Worm (Caenorhabditis elegans) whole organism, early embryonic: ENCODE data around the gene nft-1.

ENCODE experiments used
- F13C5.2 ChIP-seq: sonication (generic microtip); optimal IDR thresholded peaks from 2 replicates; lab custom pipeline; 2017; ENCODE audit warnings: mild to moderate bottlenecking, missing genetic modification characterization, inconsistent platforms, missing compliant biosample characterization
- aly-1 ChIP-seq: sonication (generic microtip); optimal IDR thresholded peaks from 2 replicates; lab custom pipeline; 2016; ENCODE audit warnings: missing genetic modification characterization, missing compliant biosample characterization
- ama-1 ChIP-seq: fragments of 150-350 bp; optimal IDR thresholded peaks from 2 replicates; lab custom pipeline; 2014
- ceh-13 ChIP-seq: fragments of 200-800 bp; sonication (Bioruptor generic); optimal IDR thresholded peaks from 2 replicates; lab custom pipeline; 2018; ENCODE audit warnings: mild to moderate bottlenecking, missing genetic modification characterization, missing compliant biosample characterization
- ets-7 ChIP-seq: sonication (generic microtip); optimal IDR thresholded peaks from 2 replicates; lab custom pipeline; 2016; ENCODE audit warnings: missing genotype, missing genetic modification characterization, missing compliant biosample characterization
- flt-1 ChIP-seq: fragments of 200-800 bp; sonication (Bioruptor generic); IDR thresholded peaks from 2 replicates; pipeline ENCODE4 v1.3.6; 2022; ENCODE audit warnings: missing genetic modification characterization, missing compliant biosample characterization
- hmbx-1 ChIP-seq: sonication (generic microtip); optimal IDR thresholded peaks from 2 replicates; lab custom pipeline; 2016; ENCODE audit warnings: mild to moderate bottlenecking, missing genetic modification characterization, missing compliant biosample characterization
- hnd-1 ChIP-seq: sonication (generic microtip); optimal IDR thresholded peaks from 2 replicates; lab custom pipeline; 2016; ENCODE audit warnings: missing genetic modification characterization, missing compliant biosample characterization
- scrt-1 ChIP-seq: fragments of 200-800 bp; sonication (Bioruptor generic); IDR thresholded peaks from 2 replicates; pipeline ENCODE4 v1.3.6; 2022; ENCODE audit warnings: missing genetic modification characterization, missing compliant biosample characterization
- sea-1 ChIP-seq: fragments of 200-800 bp; sonication (Bioruptor generic); conservative IDR thresholded peaks from 2 replicates; pipeline ENCODE4 v1.3.6; 2022; ENCODE audit warnings: missing genetic modification characterization, missing compliant biosample characterization
- tbx-11 ChIP-seq: fragments of 200-800 bp; sonication (Bioruptor generic); IDR thresholded peaks from 2 replicates; pipeline ENCODE4 v1.3.6; 2022; ENCODE audit warnings: missing genetic modification characterization, missing compliant biosample characterization
- tbx-37 ChIP-seq: fragments of 200-800 bp; sonication (Bioruptor generic); conservative IDR thresholded peaks from 2 replicates; pipeline ENCODE4 v1.3.6; 2022; ENCODE audit warnings: missing genetic modification reagents, missing genetic modification characterization, missing compliant biosample characterization

DNA sequence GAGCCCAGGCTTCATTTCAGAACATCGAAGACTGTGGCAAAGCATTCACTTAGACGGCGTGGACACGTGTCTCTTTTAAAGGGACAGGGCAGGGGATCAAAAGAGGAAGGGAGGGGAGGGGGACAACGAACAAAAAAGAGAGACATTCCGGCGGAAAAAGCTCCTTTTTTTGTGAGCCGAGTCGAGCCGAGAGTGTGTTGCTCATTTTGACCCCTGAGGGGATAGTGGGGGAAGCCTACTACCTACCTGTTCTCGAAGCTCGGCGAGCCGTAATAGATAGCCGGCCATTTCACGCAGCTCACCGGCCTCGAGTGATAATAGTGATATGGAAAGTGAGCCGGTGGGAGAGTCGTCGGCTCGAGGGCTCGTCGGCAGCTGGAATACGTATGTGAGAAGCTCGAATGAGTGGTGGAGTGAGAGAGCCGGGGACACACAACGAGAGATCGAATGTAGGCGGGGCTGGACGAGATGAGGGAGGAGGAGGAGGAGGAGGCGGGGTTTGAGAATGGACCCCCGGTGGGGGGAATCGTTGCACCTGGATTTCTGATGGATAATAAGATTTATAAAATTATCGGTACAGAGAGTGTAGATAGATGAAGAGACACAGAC lies 13.1 kb downstream of the nft-1 start:
- TF ChIP-seq scrt-1 (GFP tag; lab: Robert Waterston, UW): no peak
- TF ChIP-seq hmbx-1 (tag; lab: Kevin White, UChicago): no peak
- no peak for TF ChIP-seq F13C5.2 (tag; lab: Kevin White, UChicago)
- TF ChIP-seq hnd-1 (tag; lab: Kevin White, UChicago): no peak
- TF ChIP-seq aly-1 (tag; lab: Kevin White, UChicago): no peak
- TF ChIP-seq sea-1 (GFP tag; lab: Robert Waterston, UW): no peak
- TF ChIP-seq ceh-13 (GFP tag; lab: Kevin White, UChicago): no peak
- TF ChIP-seq tbx-37: no peak
- no peak for TF ChIP-seq ama-1 (lab: Kevin White, UChicago)
- no peak for TF ChIP-seq ets-7
- no peak for TF ChIP-seq flt-1 (GFP tag; lab: Robert Waterston, UW)
- no peak for TF ChIP-seq tbx-11 (GFP tag; lab: Robert Waterston, UW)
